Worm (Caenorhabditis elegans) whole organism, L4 larva: ENCODE results near the gene C18D11.10.

Experiments
- F26F4.8 ChIP-seq: fragments of 200-800 bp; sonication (Bioruptor generic); conservative IDR thresholded peaks from 2 replicates; pipeline ENCODE4 v1.3.6; 2022; ENCODE audit warnings: missing genetic modification characterization, missing compliant biosample characterization
- F37D6.2 ChIP-seq: sonication (generic microtip); optimal IDR thresholded peaks from 2 replicates; lab custom pipeline; 2016; ENCODE audit warnings: mild to moderate bottlenecking, missing genetic modification characterization, missing compliant biosample characterization
- F44E2.7 ChIP-seq: fragments of 200-800 bp; sonication (Bioruptor generic); IDR thresholded peaks from 2 replicates; pipeline ENCODE4 v2.1.2; 2022; ENCODE audit warnings: missing genetic modification characterization, missing compliant biosample characterization
- F49E8.2 ChIP-seq: sonication (generic microtip); optimal IDR thresholded peaks from 2 replicates; lab custom pipeline; 2016; ENCODE audit warnings: missing compliant biosample characterization, mild to moderate bottlenecking, missing genetic modification characterization, borderline replicate concordance
- R02D3.7 ChIP-seq: fragments of 150-350 bp; sonication (generic microtip); optimal IDR thresholded peaks from 3 replicates; lab custom pipeline; 2014; ENCODE audit warnings: missing biosample characterization, missing genetic modification characterization
- T20F7.1 ChIP-seq: fragments of 200-800 bp; sonication (Bioruptor generic); optimal IDR thresholded peaks from 2 replicates; lab custom pipeline; 2018; ENCODE audit warnings: mild to moderate bottlenecking, missing genetic modification characterization, missing compliant biosample characterization
- T26A8.4 ChIP-seq: fragments of 200-800 bp; sonication (Bioruptor generic); IDR thresholded peaks from 2 replicates; pipeline ENCODE4 v1.3.6; 2022; ENCODE audit warnings: missing genetic modification characterization, missing compliant biosample characterization
- Y105C5A.15 ChIP-seq: fragments of 200-800 bp; sonication (Bioruptor generic); IDR thresholded peaks from 2 replicates; pipeline ENCODE4 v1.3.6; 2022; ENCODE audit warnings: missing genetic modification characterization, missing compliant biosample characterization
- Y48G9A.11 ChIP-seq: fragments of 200-800 bp; sonication (Bioruptor generic); IDR thresholded peaks from 2 replicates; pipeline ENCODE4 v1.3.6; 2022; ENCODE audit warnings: missing genetic modification reagents, missing genetic modification characterization, missing compliant biosample characterization
- Y5F2A.4 ChIP-seq: fragments of 200-800 bp; sonication (Bioruptor generic); optimal IDR thresholded peaks from 2 replicates; lab custom pipeline; 2018; ENCODE audit warnings: mild to moderate bottlenecking, missing genetic modification characterization, missing compliant biosample characterization
- ZK546.5 ChIP-seq, 2 experiments: sonication (generic microtip); optimal IDR thresholded peaks; 2 replicates each; lab custom pipeline; 2017; ENCODE audit warnings: missing biosample characterization in 2 of 2, missing genetic modification characterization in 2 of 2
- aha-1 ChIP-seq: fragments of 150-350 bp; peaks from one replicate; lab custom pipeline; 2014; ENCODE audit warnings: missing biosample characterization, missing genetic modification characterization
- ama-1 ChIP-seq: fragments of 150-350 bp; optimal IDR thresholded peaks from 2 replicates; lab custom pipeline; 2014; ENCODE audit warnings: inconsistent platforms, mixed read lengths
- arid-1 ChIP-seq: fragments of 200-800 bp; sonication (Bioruptor generic); conservative IDR thresholded peaks from 2 replicates; pipeline ENCODE4 v1.3.6; 2022; ENCODE audit warnings: missing genetic modification reagents, missing genetic modification characterization, missing compliant biosample characterization
- ceh-32 ChIP-seq: sonication (generic microtip); optimal IDR thresholded peaks from 2 replicates; lab custom pipeline; 2016; ENCODE audit warnings: mild to moderate bottlenecking, missing genetic modification characterization, missing compliant biosample characterization; ENCODE audit not compliant: poor library complexity
- ces-1 ChIP-seq: fragments of 150-350 bp; sonication (generic microtip); optimal IDR thresholded peaks from 4 replicates; lab custom pipeline; 2014; ENCODE audit warnings: missing biosample characterization, missing genetic modification reagents, missing genetic modification characterization
- daf-8 ChIP-seq: fragments of 200-800 bp; sonication (Bioruptor generic); IDR thresholded peaks from 2 replicates; pipeline ENCODE4 v1.3.6; 2022; ENCODE audit warnings: missing genetic modification characterization, missing compliant biosample characterization
- duxl-1 ChIP-seq: sonication (generic microtip); optimal IDR thresholded peaks from 2 replicates; lab custom pipeline; 2016; ENCODE audit warnings: mild to moderate bottlenecking, missing genetic modification characterization, moderate library complexity, missing compliant biosample characterization; ENCODE audit not compliant: poor library complexity
- dve-1 ChIP-seq: sonication (generic microtip); optimal IDR thresholded peaks from 2 replicates; lab custom pipeline; 2017; ENCODE audit warnings: antibody characterized with exemption, mild to moderate bottlenecking, missing genetic modification characterization, missing compliant biosample characterization; ENCODE audit not compliant: insufficient read depth
- gei-8 ChIP-seq: fragments of 200-800 bp; sonication (Bioruptor generic); optimal IDR thresholded peaks from 2 replicates; lab custom pipeline; 2018; ENCODE audit warnings: mild to moderate bottlenecking, missing genetic modification characterization, missing compliant biosample characterization
- hlh-30 ChIP-seq: sonication (generic microtip); optimal IDR thresholded peaks from 2 replicates; lab custom pipeline; 2017; ENCODE audit warnings: antibody characterized with exemption, mild to moderate bottlenecking, missing genetic modification characterization, missing compliant biosample characterization; ENCODE audit not compliant: insufficient read depth
- hmg-1.1 ChIP-seq: fragments of 200-800 bp; sonication (Bioruptor generic); IDR thresholded peaks from 2 replicates; pipeline ENCODE4 v1.3.6; 2022; ENCODE audit warnings: missing genetic modification reagents, missing genetic modification characterization, missing compliant biosample characterization
- lin-15B ChIP-seq: fragments of 150-350 bp; sonication (generic microtip); optimal IDR thresholded peaks from 3 replicates; lab custom pipeline; 2014; ENCODE audit warnings: missing biosample characterization, missing genetic modification characterization
- lsy-2 ChIP-seq, 2 experiments: fragments of 150-350 bp in 1 of 2; sonication (generic microtip) in 1 of 2; optimal IDR thresholded peaks; 2 replicates each; lab custom pipeline; 2014 to 2017; ENCODE audit warnings: missing biosample characterization in 2 of 2, missing genetic modification characterization in 2 of 2
- mxl-3 ChIP-seq: fragments of 200-800 bp; sonication (Bioruptor generic); optimal IDR thresholded peaks from 2 replicates; lab custom pipeline; 2018; ENCODE audit warnings: mild to moderate bottlenecking, missing genetic modification characterization, missing compliant biosample characterization
- nhr-102 ChIP-seq: sonication (generic microtip); optimal IDR thresholded peaks from 2 replicates; lab custom pipeline; 2016; ENCODE audit warnings: mild to moderate bottlenecking, missing genetic modification characterization, moderate library complexity, missing compliant biosample characterization
- nhr-237 ChIP-seq: sonication (generic microtip); optimal IDR thresholded peaks from 2 replicates; lab custom pipeline; 2017; ENCODE audit warnings: missing biosample characterization, missing genetic modification characterization
- nhr-25 ChIP-seq: sonication (generic microtip); optimal IDR thresholded peaks from 2 replicates; lab custom pipeline; 2017; ENCODE audit warnings: missing genetic modification characterization, mild to moderate bottlenecking, missing compliant biosample characterization, antibody characterized with exemption, moderate library complexity, borderline replicate concordance; ENCODE audit not compliant: insufficient read depth
- nhr-28 ChIP-seq: fragments of 150-350 bp; optimal IDR thresholded peaks from 2 replicates; lab custom pipeline; 2014; ENCODE audit warnings: missing biosample characterization, missing genetic modification characterization
- nhr-6 ChIP-seq: fragments of 150-350 bp; optimal IDR thresholded peaks from 2 replicates; lab custom pipeline; 2014; ENCODE audit warnings: missing biosample characterization, missing genetic modification characterization
- nhr-76 ChIP-seq: fragments of 150-350 bp; optimal IDR thresholded peaks from 2 replicates; lab custom pipeline; 2014; ENCODE audit warnings: missing biosample characterization, missing genetic modification characterization
- pha-4 ChIP-seq, 2 experiments: fragments of 150-350 bp in 1 of 2; fragments of 200-800 bp in 1 of 2; sonication (Bioruptor generic) in 1 of 2; IDR thresholded peaks in 1 of 2; optimal IDR thresholded peaks in 1 of 2; 2 replicates each; pipeline versions ENCODE4 v1.3.6 to Lab custom; 2014 to 2022; ENCODE audit warnings: missing genetic modification characterization in 2 of 2, missing genetic modification reagents in 2 of 2, missing biosample characterization in 1 of 2, missing compliant biosample characterization in 1 of 2
- set-16 ChIP-seq: fragments of 200-800 bp; sonication (Bioruptor generic); IDR thresholded peaks from 2 replicates; pipeline ENCODE4 v1.3.6; 2022; ENCODE audit warnings: missing genetic modification reagents, missing genetic modification characterization, missing compliant biosample characterization
- skn-1 ChIP-seq: fragments of 150-350 bp; optimal IDR thresholded peaks from 2 replicates; lab custom pipeline; 2014; ENCODE audit warnings: missing biosample characterization, missing genetic modification characterization
- snpc-1.2 ChIP-seq: fragments of 200-800 bp; sonication (Bioruptor generic); IDR thresholded peaks from 2 replicates; pipeline ENCODE4 v1.3.6; 2022; ENCODE audit warnings: missing genetic modification reagents, missing genetic modification characterization, missing compliant biosample characterization
- spr-1 ChIP-seq: sonication (generic microtip); optimal IDR thresholded peaks from 2 replicates; lab custom pipeline; 2016; ENCODE audit warnings: mild to moderate bottlenecking, missing genetic modification characterization, missing compliant biosample characterization
- tag-97 ChIP-seq: fragments of 200-800 bp; sonication (Bioruptor generic); IDR thresholded peaks from 2 replicates; pipeline ENCODE4 v1.3.6; 2022; ENCODE audit warnings: missing genetic modification characterization, missing compliant biosample characterization
- tra-1 ChIP-seq: fragments of 200-800 bp; sonication (Bioruptor generic); IDR thresholded peaks from 2 replicates; pipeline ENCODE4 v1.3.6; 2022; ENCODE audit warnings: missing genetic modification reagents, missing genetic modification characterization, missing compliant biosample characterization
- unc-62 ChIP-seq, 3 experiments: fragments of 150-350 bp in 1 of 3; sonication (generic microtip); optimal IDR thresholded peaks in 2 of 3; peaks in 1 of 3; 1 replicate in 1 of 3; 2 replicates in 2 of 3; lab custom pipeline; 2014 to 2017; ENCODE audit warnings: missing biosample characterization in 3 of 3, missing genetic modification characterization in 3 of 3, missing genetic modification reagents in 3 of 3, missing genotype in 1 of 3
- vab-7 ChIP-seq: fragments of 200-800 bp; sonication (Bioruptor generic); IDR thresholded peaks from 2 replicates; pipeline ENCODE4 v1.3.6; 2022; ENCODE audit warnings: missing genetic modification reagents, missing genetic modification characterization, missing compliant biosample characterization
- zag-1 ChIP-seq: fragments of 150-350 bp; optimal IDR thresholded peaks from 2 replicates; lab custom pipeline; 2014; ENCODE audit warnings: missing biosample characterization, missing genetic modification characterization
- zfp-2 ChIP-seq: sonication (generic microtip); optimal IDR thresholded peaks from 2 replicates; lab custom pipeline; 2016; ENCODE audit warnings: mild to moderate bottlenecking, missing genetic modification characterization, missing compliant biosample characterization
- ztf-11 ChIP-seq: fragments of 150-350 bp; optimal IDR thresholded peaks from 2 replicates; lab custom pipeline; 2014; ENCODE audit warnings: missing biosample characterization, missing genetic modification characterization
- ztf-7 ChIP-seq: fragments of 150-350 bp; optimal IDR thresholded peaks from 2 replicates; lab custom pipeline; 2014; ENCODE audit warnings: missing biosample characterization, missing genetic modification characterization

The C18D11.10 gene

DNA sequence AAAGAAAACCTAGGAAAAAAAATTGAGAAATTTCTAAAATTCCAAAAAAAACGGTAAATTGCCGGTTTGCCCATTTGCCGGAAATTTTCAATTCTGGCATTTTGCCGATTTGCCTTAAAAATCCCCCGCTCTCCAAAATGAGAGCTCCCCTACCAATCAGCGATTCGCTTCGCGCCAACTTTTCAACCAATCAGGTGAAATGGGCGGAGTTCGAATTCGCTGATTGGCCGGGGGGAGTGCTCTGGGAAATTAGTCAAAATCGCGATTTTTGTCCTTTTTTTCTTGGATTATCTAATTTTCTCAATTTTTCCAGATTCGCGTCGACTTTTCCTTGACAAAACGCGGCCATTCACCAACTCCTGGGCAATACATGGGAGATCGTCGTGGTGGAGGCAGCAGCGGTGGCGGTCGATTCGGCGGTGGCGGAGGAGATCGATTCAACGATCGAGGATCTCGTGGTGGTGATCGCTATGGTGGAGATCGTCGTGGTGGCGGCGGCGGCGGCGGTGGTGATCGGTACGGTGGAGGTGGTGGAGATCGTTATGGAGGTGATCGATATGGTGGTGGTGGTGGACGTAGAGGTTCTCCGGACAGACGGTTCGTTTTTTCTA lies 22.2 kb downstream of the C18D11.10 start:
- TF ChIP-seq aha-1 (tag; lab: Kevin White, UChicago) (peak; percentile 24), snpc-1.2 (GFP tag; lab: Robert Waterston, UW) (peak; percentile 7; the same call in 1 of the 2 replicates), Y48G9A.11 (GFP tag; lab: Robert Waterston, UW) (no peak), hlh-30 (no peak), set-16 (GFP tag; lab: Robert Waterston, UW) (peak; percentile 91), gei-8 (peak; percentile 13)

- TF ChIP-seq nhr-28 (tag; lab: Kevin White, UChicago) (no peak), skn-1 (no peak), Y5F2A.4 (GFP tag; lab: Kevin White, UChicago) (no peak), nhr-25 (no peak), ztf-7 (tag; lab: Kevin White, UChicago) (no peak), Y105C5A.15 (GFP tag; lab: Robert Waterston, UW) (0 out of 2 replicates have a peak, but pooled peaks have one; percentile 6), F49E8.2 (tag; lab: Kevin White, UChicago) (no peak), zag-1 (tag; lab: Kevin White, UChicago) (no peak), ama-1 (peak; percentile 61), zfp-2 (no peak), duxl-1 (tag; lab: Kevin White, UChicago) (no peak), gei-8 (peak; percentile 22), F26F4.8 (GFP tag; lab: Robert Waterston, UW) (no peak), lin-15B (tag; lab: Kevin White, UChicago) (no peak), arid-1 (GFP tag; lab: Robert Waterston, UW) (peak; percentile 48; the same call in 1 of the 2 replicates), snpc-1.2 (GFP tag; lab: Robert Waterston, UW) (peak; percentile 69), ces-1 (GFP tag; lab: Kevin White, UChicago) (no peak), T26A8.4 (peak; percentile 57; the same call in 1 of the 2 replicates), ZK546.5 (tag; optimal IDR thresholded peaks at IDR 0.05; lab: Kevin White, UChicago) (no peak), mxl-3 (GFP tag; lab: Kevin White, UChicago) (no peak), nhr-237 (tag; lab: Kevin White, UChicago) (no peak), nhr-102 (tag; lab: Kevin White, UChicago) (no peak), T20F7.1 (GFP tag; lab: Kevin White, UChicago) (no peak), tra-1 (peak; percentile 53; the same call in 1 of the 2 replicates), ceh-32 (no peak), daf-8 (GFP tag; lab: Robert Waterston, UW) (no peak), dve-1 (peak; percentile 18), vab-7 (GFP tag; lab: Robert Waterston, UW) (0 out of 2 replicates have a peak, but pooled peaks have one; percentile 7), nhr-6 (tag; lab: Kevin White, UChicago) (no peak), nhr-76 (tag; lab: Kevin White, UChicago) (no peak), hlh-30 (no peak), tag-97 (GFP tag; lab: Robert Waterston, UW) (no peak), F44E2.7 (GFP tag; lab: Robert Waterston, UW) (no peak), unc-62 (GFP tag; optimal IDR thresholded peaks at IDR 0.05 in 1 of 2; lab: Kevin White, UChicago) (no peak), unc-62 (tag; optimal IDR thresholded peaks at IDR 0.05; lab: Kevin White, UChicago) (no peak), ztf-11 (tag; lab: Kevin White, UChicago) (no peak), F37D6.2 (no peak), hmg-1.1 (GFP tag; lab: Robert Waterston, UW) (peak; percentile 41; the same call in 1 of the 2 replicates), pha-4 (GFP tag; IDR thresholded peaks at IDR 0.05; lab: Robert Waterston, UW) (peak; percentile 27; the same call in 1 of the 2 replicates), pha-4 (tag; optimal IDR thresholded peaks at IDR 0.05; lab: Kevin White, UChicago) (no peak), R02D3.7 (no peak), lsy-2 (tag; optimal IDR thresholded peaks at IDR 0.05; lab: Kevin White, UChicago) (peak; percentile 7 to 14), spr-1 (peak; percentile 14)
Observed at ce11 chrIII:11830522-11831489, 23.3 kb downstream of the C18D11.10 start.
